Fruit fly (Drosophila melanogaster) whole organism, embryonic: ENCODE results near the gene CG13484.

Source experiments
- Atf-2 ChIP-seq: fragments of 200-800 bp; sonication (Bioruptor generic); optimal IDR thresholded peaks from 2 replicates; lab custom pipeline; 2016; ENCODE audit warnings: missing biosample characterization, missing genetic modification characterization
- BEAF-32 ChIP-seq: fragments of 200-800 bp; sonication (Bioruptor generic); optimal IDR thresholded peaks from 3 replicates; lab custom pipeline; 2017; ENCODE audit warnings: missing biosample characterization, missing genetic modification characterization, mild to moderate bottlenecking, moderate library complexity, missing genetic modification reagents
- CG10366 ChIP-seq: fragments of 200-800 bp; sonication (Bioruptor generic); IDR thresholded peaks from 2 replicates; pipeline ENCODE4 v1.3.6; 2022; ENCODE audit warnings: missing biosample characterization, missing genetic modification characterization
- CG11247 ChIP-seq: fragments of 200-800 bp; sonication (Bioruptor generic); IDR thresholded peaks from 2 replicates; pipeline ENCODE4 v1.3.6; 2022; ENCODE audit warnings: missing biosample characterization, missing genetic modification characterization
- CG11504 ChIP-seq: fragments of 200-800 bp; sonication (Bioruptor generic); optimal IDR thresholded peaks from 3 replicates; lab custom pipeline; 2019; ENCODE audit warnings: missing biosample characterization, mild to moderate bottlenecking, missing genetic modification characterization, moderate library complexity
- CG11695 ChIP-seq: fragments of 200-800 bp; sonication (Bioruptor generic); IDR thresholded peaks from 3 replicates; pipeline ENCODE4 v1.3.6; 2022; ENCODE audit warnings: missing biosample characterization, missing genetic modification characterization
- CG13287 ChIP-seq: fragments of 200-800 bp; sonication (Bioruptor generic); IDR thresholded peaks from 2 replicates; pipeline ENCODE4 v1.3.6; 2022; ENCODE audit warnings: missing biosample characterization, missing genetic modification characterization; ENCODE audit not compliant: partially characterized antibody
- CG13424 ChIP-seq: fragments of 200-800 bp; sonication (Bioruptor generic); optimal IDR thresholded peaks from 2 replicates; lab custom pipeline; 2019; ENCODE audit warnings: missing biosample characterization, mild to moderate bottlenecking, missing genetic modification characterization, moderate library complexity
- CG14441 ChIP-seq: fragments of 200-800 bp; sonication (Bioruptor generic); IDR thresholded peaks from 2 replicates; pipeline ENCODE4 v1.3.6; 2022; ENCODE audit warnings: missing biosample characterization, missing genetic modification characterization
- CG14710 ChIP-seq: fragments of 200-800 bp; sonication (Bioruptor generic); optimal IDR thresholded peaks from 3 replicates; lab custom pipeline; 2019; ENCODE audit warnings: missing biosample characterization, mild to moderate bottlenecking, missing genetic modification characterization, moderate library complexity
- CG15696 ChIP-seq: fragments of 200-800 bp; sonication (Bioruptor generic); optimal IDR thresholded peaks from 2 replicates; lab custom pipeline; 2019; ENCODE audit warnings: missing biosample characterization, mild to moderate bottlenecking, missing genetic modification characterization, moderate library complexity
- CG17359 ChIP-seq: fragments of 200-800 bp; sonication (Bioruptor generic); optimal IDR thresholded peaks from 3 replicates; lab custom pipeline; 2018; ENCODE audit warnings: missing biosample characterization, mild to moderate bottlenecking, missing genetic modification characterization, moderate library complexity
- CG2120 ChIP-seq: fragments of 200-800 bp; sonication (Bioruptor generic); optimal IDR thresholded peaks from 3 replicates; lab custom pipeline; 2016; ENCODE audit warnings: missing biosample characterization, missing genetic modification characterization
- CG2199 ChIP-seq: fragments of 200-800 bp; sonication (Bioruptor generic); IDR thresholded peaks from 3 replicates; pipeline ENCODE4 v1.3.6; 2022; ENCODE audit warnings: missing biosample characterization, missing genetic modification characterization
- CG2875 ChIP-seq: fragments of 200-800 bp; sonication (Bioruptor generic); optimal IDR thresholded peaks from 2 replicates; lab custom pipeline; 2017; ENCODE audit warnings: missing biosample characterization, mild to moderate bottlenecking, missing genetic modification characterization, missing genetic modification reagents
- CG3065 ChIP-seq: fragments of 200-800 bp; sonication (Bioruptor generic); optimal IDR thresholded peaks from 2 replicates; lab custom pipeline; 2016; ENCODE audit warnings: missing biosample characterization, missing genetic modification characterization
- CG32767 ChIP-seq: fragments of 200-800 bp; sonication (Bioruptor generic); IDR thresholded peaks from 2 replicates; pipeline ENCODE4 v1.3.6; 2022; ENCODE audit warnings: missing biosample characterization, missing genetic modification characterization
- CG34376 ChIP-seq: fragments of 200-800 bp; sonication (Bioruptor generic); optimal IDR thresholded peaks from 2 replicates; lab custom pipeline; 2018; ENCODE audit warnings: missing biosample characterization, mild to moderate bottlenecking, missing genetic modification characterization
- CG34422 ChIP-seq: fragments of 200-800 bp; sonication (Bioruptor generic); IDR thresholded peaks from 3 replicates; pipeline ENCODE4 v1.3.6; 2022; ENCODE audit warnings: missing biosample characterization, missing genetic modification characterization
- CG3847 ChIP-seq: fragments of 200-800 bp; sonication (Bioruptor generic); IDR thresholded peaks from 2 replicates; pipeline ENCODE4 v1.3.6; 2022; ENCODE audit warnings: missing biosample characterization, missing genetic modification characterization
- CG42726 ChIP-seq: fragments of 200-800 bp; sonication (Bioruptor generic); IDR thresholded peaks from 2 replicates; pipeline ENCODE4 v1.3.6; 2022; ENCODE audit warnings: missing biosample characterization, missing genetic modification characterization; ENCODE audit not compliant: partially characterized antibody
- CoRest ChIP-seq: fragments of 200-800 bp; sonication (Bioruptor generic); optimal IDR thresholded peaks from 3 replicates; lab custom pipeline; 2018; ENCODE audit warnings: missing biosample characterization, mild to moderate bottlenecking, missing genetic modification characterization, moderate library complexity
- Doc2 ChIP-seq: fragments of 200-800 bp; sonication (Bioruptor generic); IDR thresholded peaks from 2 replicates; pipeline ENCODE4 v1.3.6; 2022; ENCODE audit warnings: missing biosample characterization, missing genetic modification characterization
- Dp ChIP-seq: fragments of 200-800 bp; sonication (Bioruptor generic); optimal IDR thresholded peaks from 2 replicates; lab custom pipeline; 2018; ENCODE audit warnings: missing biosample characterization, mild to moderate bottlenecking, missing genetic modification characterization, moderate library complexity
- E2f2 ChIP-seq: fragments of 200-800 bp; sonication (Bioruptor generic); IDR thresholded peaks from 2 replicates; pipeline ENCODE4 v1.3.6; 2022; ENCODE audit warnings: missing biosample characterization, missing genetic modification characterization
- Jarid2 ChIP-seq: fragments of 200-800 bp; sonication (Bioruptor generic); optimal IDR thresholded peaks from 3 replicates; lab custom pipeline; 2017; ENCODE audit warnings: mild to moderate bottlenecking, missing biosample characterization, missing genetic modification reagents, missing genetic modification characterization
- Myb ChIP-seq: fragments of 200-800 bp; sonication (Bioruptor generic); optimal IDR thresholded peaks from 2 replicates; lab custom pipeline; 2016; ENCODE audit warnings: missing biosample characterization, missing genetic modification characterization
- Opbp ChIP-seq: fragments of 200-800 bp; sonication (Bioruptor generic); IDR thresholded peaks from 3 replicates; pipeline ENCODE4 v1.3.6; 2022; ENCODE audit warnings: missing biosample characterization, missing genetic modification characterization; ENCODE audit not compliant: partially characterized antibody
- Pdp1 ChIP-seq, 2 experiments: fragments of 200-800 bp; sonication (Bioruptor generic); optimal IDR thresholded peaks; 3 replicates each; lab custom pipeline; 2016; ENCODE audit warnings: missing biosample characterization in 2 of 2, missing genetic modification characterization in 2 of 2, mild to moderate bottlenecking in 1 of 2, moderate library complexity in 1 of 2
- Sry-β ChIP-seq: fragments of 200-800 bp; sonication (Bioruptor generic); optimal IDR thresholded peaks from 2 replicates; lab custom pipeline; 2018; ENCODE audit warnings: missing biosample characterization, mild to moderate bottlenecking, missing genetic modification characterization, moderate library complexity
- YL-1 ChIP-seq: fragments of 200-800 bp; sonication (Bioruptor generic); optimal IDR thresholded peaks from 3 replicates; lab custom pipeline; 2017; ENCODE audit warnings: missing biosample characterization, mild to moderate bottlenecking, missing genetic modification characterization
- ara ChIP-seq: fragments of 200-800 bp; sonication (Bioruptor generic); IDR thresholded peaks from 2 replicates; pipeline ENCODE4 v1.3.6; 2022; ENCODE audit warnings: missing biosample characterization, missing genetic modification characterization
- cas ChIP-seq: fragments of 200-800 bp; sonication (Bioruptor generic); IDR thresholded peaks from 2 replicates; pipeline ENCODE4 v1.3.6; 2022; ENCODE audit warnings: missing biosample characterization, missing genetic modification characterization
- cg ChIP-seq: fragments of 200-800 bp; sonication (Bioruptor generic); optimal IDR thresholded peaks from 3 replicates; lab custom pipeline; 2019; ENCODE audit warnings: missing biosample characterization, mild to moderate bottlenecking, missing genetic modification characterization, moderate library complexity
- ci ChIP-seq: fragments of 200-800 bp; sonication (Bioruptor generic); IDR thresholded peaks from 3 replicates; pipeline ENCODE4 v1.3.6; 2022; ENCODE audit warnings: missing biosample characterization, missing genetic modification characterization
- disco-r ChIP-seq: fragments of 200-800 bp; sonication (Bioruptor generic); optimal IDR thresholded peaks from 2 replicates; lab custom pipeline; 2016; ENCODE audit warnings: missing biosample characterization, missing genetic modification characterization
- gsb-n ChIP-seq: fragments of 200-800 bp; sonication (Bioruptor generic); optimal IDR thresholded peaks from 3 replicates; lab custom pipeline; 2018; ENCODE audit warnings: missing biosample characterization, mild to moderate bottlenecking, missing genetic modification characterization
- mam ChIP-seq: fragments of 200-800 bp; sonication (Bioruptor generic); optimal IDR thresholded peaks from 3 replicates; lab custom pipeline; 2016; ENCODE audit warnings: missing biosample characterization, missing genetic modification characterization
- nerfin-2 ChIP-seq: fragments of 200-800 bp; sonication (Bioruptor generic); IDR thresholded peaks from 2 replicates; pipeline ENCODE4 v1.3.6; 2022; ENCODE audit warnings: missing biosample characterization, missing genetic modification characterization; ENCODE audit not compliant: partially characterized antibody
- nom ChIP-seq: fragments of 200-800 bp; sonication (Bioruptor generic); optimal IDR thresholded peaks from 2 replicates; lab custom pipeline; 2017; ENCODE audit warnings: missing biosample characterization, missing genetic modification characterization, mild to moderate bottlenecking, moderate library complexity, missing genetic modification reagents
- peb ChIP-seq: fragments of 200-800 bp; sonication (Bioruptor generic); IDR thresholded peaks from 2 replicates; pipeline ENCODE4 v1.3.6; 2022; ENCODE audit warnings: missing biosample characterization, missing genetic modification characterization
- pzg ChIP-seq: fragments of 200-800 bp; sonication (Bioruptor generic); optimal IDR thresholded peaks from 3 replicates; lab custom pipeline; 2018; ENCODE audit warnings: missing biosample characterization, mild to moderate bottlenecking, missing genetic modification characterization, moderate library complexity
- scrt ChIP-seq: fragments of 200-800 bp; sonication (Bioruptor generic); optimal IDR thresholded peaks from 2 replicates; lab custom pipeline; 2018; ENCODE audit warnings: missing biosample characterization, mild to moderate bottlenecking, missing genetic modification characterization, moderate library complexity
- sob ChIP-seq: fragments of 200-800 bp; sonication (Bioruptor generic); IDR thresholded peaks from 2 replicates; pipeline ENCODE4 v1.3.6; 2022; ENCODE audit warnings: missing biosample characterization, missing genetic modification characterization
- tgo ChIP-seq: fragments of 200-800 bp; sonication (Bioruptor generic); IDR thresholded peaks from 3 replicates; pipeline ENCODE4 v1.3.6; 2022; ENCODE audit warnings: missing biosample characterization, missing genetic modification characterization
- unc-4 ChIP-seq: fragments of 200-800 bp; sonication (Bioruptor generic); IDR thresholded peaks from 2 replicates; pipeline ENCODE4 v1.3.6; 2022; ENCODE audit warnings: missing biosample characterization, missing genetic modification characterization; ENCODE audit not compliant: partially characterized antibody
- vvl ChIP-seq: fragments of 200-800 bp; sonication (Bioruptor generic); IDR thresholded peaks from 2 replicates; pipeline ENCODE4 v1.3.6; 2022; ENCODE audit warnings: missing biosample characterization, missing genetic modification characterization
- wek ChIP-seq: fragments of 200-800 bp; sonication (Bioruptor generic); optimal IDR thresholded peaks from 3 replicates; lab custom pipeline; 2018; ENCODE audit warnings: missing biosample characterization, mild to moderate bottlenecking, missing genetic modification characterization, moderate library complexity
- zfh1 ChIP-seq: fragments of 200-800 bp; sonication (Bioruptor generic); IDR thresholded peaks from 3 replicates; pipeline ENCODE4 v1.3.6; 2022; ENCODE audit warnings: missing biosample characterization, missing genetic modification characterization

Gene CG13484

dm6 chr3L:14006704-14007126 is 46.2 kb downstream of the CG13484 start:
- peak; percentile 31; the same call in 1 of the 2 replicates for TF ChIP-seq E2f2 (GFP tag; lab: Robert Waterston, UW)
- TF ChIP-seq CG13287 (GFP tag; lab: Robert Waterston, UW) = peak; percentile 53; the same call in 1 of the 2 replicates
- no peak for TF ChIP-seq CG3065
- peak; percentile 25; the same call in 1 of the 2 replicates for TF ChIP-seq unc-4 (GFP tag; lab: Robert Waterston, UW)
- TF ChIP-seq sob = peak; percentile 29; the same call in 1 of the 2 replicates
- TF ChIP-seq disco-r = no peak
- no peak for TF ChIP-seq CG2875 (GFP tag; lab: Kevin White, UChicago)
- peak; percentile 39; the same call in 1 of the 3 replicates for TF ChIP-seq CG11695 (GFP tag; lab: Robert Waterston, UW)
- peak; percentile 1 for TF ChIP-seq CG17359 (tag; lab: Kevin White, UChicago)
- no peak for TF ChIP-seq Atf-2 (GFP tag; lab: Kevin White, UChicago)
- peak; percentile 7 for TF ChIP-seq CG14710 (tag; lab: Kevin White, UChicago)
- TF ChIP-seq CoRest (tag; lab: Kevin White, UChicago) = no peak
- no peak for TF ChIP-seq cas (GFP tag; lab: Robert Waterston, UW)
- no peak for TF ChIP-seq scrt (GFP tag; lab: Kevin White, UChicago)
- TF ChIP-seq YL-1 (GFP tag; lab: Kevin White, UChicago) = peak; percentile 66
- TF ChIP-seq CG11504 (tag; lab: Kevin White, UChicago) = no peak
- TF ChIP-seq CG15696 (tag; lab: Kevin White, UChicago) = no peak
- TF ChIP-seq CG2120 (GFP tag; lab: Kevin White, UChicago) = peak; percentile 45
- TF ChIP-seq CG2199 = no peak
- peak; percentile 17; the same call in 1 of the 2 replicates for TF ChIP-seq CG10366 (GFP tag; lab: Robert Waterston, UW)
- TF ChIP-seq Pdp1 (GFP tag; optimal IDR thresholded peaks at IDR 0.05; lab: Kevin White, UChicago) = peak in 1 of 2 experiments; percentile 100
- 0 out of 2 replicates have a peak, but pooled peaks have one; percentile 25 for TF ChIP-seq CG3847 (GFP tag; lab: Robert Waterston, UW)
- no peak for TF ChIP-seq Doc2 (GFP tag; lab: Robert Waterston, UW)
- TF ChIP-seq BEAF-32 (GFP tag; lab: Kevin White, UChicago) = peak; percentile 23
- TF ChIP-seq zfh1 (GFP tag; lab: Robert Waterston, UW) = 0 out of 3 replicates have a peak, but pooled peaks have one; percentile 25
- TF ChIP-seq ci (GFP tag; lab: Robert Waterston, UW) = peak; percentile 51; the same call in 1 of the 3 replicates
- TF ChIP-seq Opbp (GFP tag; lab: Robert Waterston, UW) = peak; percentile 19; the same call in 1 of the 3 replicates
- TF ChIP-seq CG34376 = peak; percentile 7
- no peak for TF ChIP-seq wek
- TF ChIP-seq nerfin-2 (GFP tag; lab: Robert Waterston, UW) = no peak
- TF ChIP-seq CG32767 (GFP tag; lab: Robert Waterston, UW) = 0 out of 2 replicates have a peak, but pooled peaks have one; percentile 6
- no peak for TF ChIP-seq nom (GFP tag; lab: Kevin White, UChicago)
- no peak for TF ChIP-seq Sry-β
- TF ChIP-seq ara (GFP tag; lab: Robert Waterston, UW) = no peak
- no peak for TF ChIP-seq mam (GFP tag; lab: Kevin White, UChicago)
- TF ChIP-seq CG14441 = no peak
- TF ChIP-seq CG34422 (GFP tag; lab: Robert Waterston, UW) = 0 out of 3 replicates have a peak, but pooled peaks have one; percentile 45
- 0 out of 3 replicates have a peak, but pooled peaks have one; percentile 18 for TF ChIP-seq tgo (GFP tag; lab: Robert Waterston, UW)
- TF ChIP-seq gsb-n (tag; lab: Kevin White, UChicago) = no peak
- peak; percentile 7; the same call in 1 of the 2 replicates for TF ChIP-seq vvl (GFP tag; lab: Robert Waterston, UW)
- no peak for TF ChIP-seq Jarid2
- TF ChIP-seq peb (GFP tag; lab: Robert Waterston, UW) = no peak
- peak; percentile 20 for TF ChIP-seq CG13424 (tag; lab: Kevin White, UChicago)
- peak; percentile 61 for TF ChIP-seq cg (GFP tag; lab: Kevin White, UChicago)
- peak; percentile 33 for TF ChIP-seq pzg (GFP tag; lab: Kevin White, UChicago)
- TF ChIP-seq Myb = no peak
- TF ChIP-seq Dp (GFP tag; lab: Kevin White, UChicago) = peak; percentile 14
- no peak for TF ChIP-seq CG42726 (GFP tag; lab: Robert Waterston, UW)
- 0 out of 2 replicates have a peak, but pooled peaks have one; percentile 16 for TF ChIP-seq CG11247
